Fruit fly (Drosophila melanogaster): Measurements from ENCODE around the gene ras.

ras gene

dm6 chrX:10737422-10738150 is 6.7 kb upstream of the ras start (continued):
- TF ChIP-seq gt (GFP tag; IDR thresholded peaks at IDR 0.05) = peak; percentile 31; the same call in 1 of the 2 replicates
- TF ChIP-seq Bgb (GFP tag; IDR thresholded peaks at IDR 0.05; ENCODE audit: partially characterized antibody) = no peak
- TF ChIP-seq CG17612 (GFP tag; IDR thresholded peaks at IDR 0.05) = no peak
- peak; percentile 85 for TF ChIP-seq lmd (GFP tag; IDR thresholded peaks at IDR 0.05)
- peak; percentile 84 for TF ChIP-seq CG32532 (GFP tag; IDR thresholded peaks at IDR 0.05)
- peak; percentile 92 for TF ChIP-seq CG2712 (tag; optimal IDR thresholded peaks at IDR 0.05)
- TF ChIP-seq org-1 (GFP tag; optimal IDR thresholded peaks at IDR 0.05) = peak; percentile 81
- TF ChIP-seq Mrtf (GFP tag; IDR thresholded peaks at IDR 0.05) = peak; percentile 82
- peak; percentile 83 for TF ChIP-seq Mad (GFP tag; optimal IDR thresholded peaks at IDR 0.05)
- peak; percentile 74 for TF ChIP-seq CG4854 (GFP tag; optimal IDR thresholded peaks at IDR 0.05)
- TF ChIP-seq tio (GFP tag; optimal IDR thresholded peaks at IDR 0.05) = no peak
- TF ChIP-seq Ssrp (tag; optimal IDR thresholded peaks at IDR 0.05) = peak; percentile 88
- TF ChIP-seq CG18476 (GFP tag; optimal IDR thresholded peaks at IDR 0.05) = peak; percentile 79
- no peak for TF ChIP-seq Sin3A (optimal IDR thresholded peaks at IDR 0.05)
- peak; percentile 88 for TF ChIP-seq CG10979 (tag; optimal IDR thresholded peaks at IDR 0.05)
- TF ChIP-seq Chrac-16 (GFP tag; optimal IDR thresholded peaks at IDR 0.05) = peak; percentile 60
- no peak for TF ChIP-seq corto (GFP tag; optimal IDR thresholded peaks at IDR 0.05)
- no peak for TF ChIP-seq trh (GFP tag; optimal IDR thresholded peaks at IDR 0.05)
- no peak for TF ChIP-seq CG1832 (GFP tag; optimal IDR thresholded peaks at IDR 0.05)
- peak; percentile 13 for TF ChIP-seq CG13123 (GFP tag; optimal IDR thresholded peaks at IDR 0.05)
- peak; percentile 56 for TF ChIP-seq Ets97D (GFP tag; optimal IDR thresholded peaks at IDR 0.05)
- no peak for TF ChIP-seq Stat92E (GFP tag; optimal IDR thresholded peaks at IDR 0.05)
- TF ChIP-seq CG14965 (GFP tag; optimal IDR thresholded peaks at IDR 0.05; ENCODE audit: borderline replicate concordance) = no peak
- peak; percentile 35 for TF ChIP-seq ab (GFP tag; optimal IDR thresholded peaks at IDR 0.05)
- TF ChIP-seq CG12219 (GFP tag; optimal IDR thresholded peaks at IDR 0.05) = peak; percentile 84
- TF ChIP-seq CG12071 (GFP tag; optimal IDR thresholded peaks at IDR 0.05) = peak; percentile 93
- peak; percentile 47 for TF ChIP-seq Max (GFP tag; optimal IDR thresholded peaks at IDR 0.05)
- TF ChIP-seq cas (GFP tag; IDR thresholded peaks at IDR 0.05) = no peak
- TF ChIP-seq CG33557 (GFP tag; optimal IDR thresholded peaks at IDR 0.05) = peak; percentile 29
- no peak for TF ChIP-seq ato (GFP tag; IDR thresholded peaks at IDR 0.05; ENCODE audit: partially characterized antibody)
- peak; percentile 84 for TF ChIP-seq caup (GFP tag; optimal IDR thresholded peaks at IDR 0.05; ENCODE audit: severe bottlenecking)
- peak; percentile 41; the same call in 1 of the 2 replicates for TF ChIP-seq sim (GFP tag; IDR thresholded peaks at IDR 0.05)
- TF ChIP-seq CG14014 (GFP tag; IDR thresholded peaks at IDR 0.05) = peak; percentile 86
- TF ChIP-seq aop (GFP tag; IDR thresholded peaks at IDR 0.05) = peak; percentile 74; the same call in 1 of the 2 replicates
- peak; percentile 91 for TF ChIP-seq tap (tag; optimal IDR thresholded peaks at IDR 0.05)
- no peak for TF ChIP-seq ham (GFP tag; IDR thresholded peaks at IDR 0.05)
- no peak for TF ChIP-seq fd102C (GFP tag; optimal IDR thresholded peaks at IDR 0.05)
- peak; percentile 87 for TF ChIP-seq CG16863 (GFP tag; optimal IDR thresholded peaks at IDR 0.05)
- TF ChIP-seq CTCF (GFP tag; optimal IDR thresholded peaks at IDR 0.05) = peak; percentile 88
- no peak for TF ChIP-seq CG3995 (GFP tag; optimal IDR thresholded peaks at IDR 0.05)
- TF ChIP-seq CG2199 (GFP tag; IDR thresholded peaks at IDR 0.05) = peak; percentile 76; the same call in 2 of the 3 replicates
- no peak for TF ChIP-seq pan (optimal IDR thresholded peaks at IDR 0.05)
- TF ChIP-seq pan (GFP tag; optimal IDR thresholded peaks at IDR 0.05 in 1 of 2, IDR thresholded peaks at IDR 0.05 in 1 of 2) = peak in 1 of 2 experiments; percentile 91
- peak; percentile 65 for TF ChIP-seq CG11723 (GFP tag; optimal IDR thresholded peaks at IDR 0.05)
- TF ChIP-seq CG12104 (GFP tag; optimal IDR thresholded peaks at IDR 0.05) = no peak
- no peak for TF ChIP-seq Dll (GFP tag; IDR thresholded peaks at IDR 0.05; ENCODE audit: partially characterized antibody)
- peak; percentile 70 for TF ChIP-seq CG3847 (GFP tag; IDR thresholded peaks at IDR 0.05)
- peak; percentile 98 for TF ChIP-seq Med (GFP tag)
- TF ChIP-seq CG11247 (GFP tag; IDR thresholded peaks at IDR 0.05) = peak; percentile 78
- no peak for TF ChIP-seq chinmo (GFP tag; IDR thresholded peaks at IDR 0.05; ENCODE audit: partially characterized antibody)

All from whole organism, embryonic.